Fruit fly (Drosophila melanogaster) whole organism, pupa: Measurements from ENCODE around the gene MED1.

ENCODE experiments used
- CG10348 ChIP-seq: fragments of 200-800 bp; sonication (Bioruptor generic); IDR thresholded peaks from 2 replicates; pipeline ENCODE4 v1.3.6; 2022; ENCODE audit warnings: missing biosample characterization, missing genetic modification characterization
- CG12605 ChIP-seq: fragments of 200-800 bp; sonication (Bioruptor generic); IDR thresholded peaks from 2 replicates; pipeline ENCODE4 v1.3.6; 2022; ENCODE audit warnings: missing biosample characterization, missing genetic modification characterization
- CG13204 ChIP-seq: fragments of 200-800 bp; sonication (Bioruptor generic); optimal IDR thresholded peaks from 2 replicates; lab custom pipeline; 2018; ENCODE audit warnings: missing biosample characterization, mild to moderate bottlenecking, missing genetic modification characterization, moderate library complexity
- CG14655 ChIP-seq: fragments of 200-800 bp; sonication (Bioruptor generic); optimal IDR thresholded peaks from 3 replicates; lab custom pipeline; 2017; ENCODE audit warnings: mild to moderate bottlenecking, missing biosample characterization, missing genetic modification reagents, missing genetic modification characterization
- CG15710 ChIP-seq: fragments of 200-800 bp; sonication (Bioruptor generic); optimal IDR thresholded peaks from 2 replicates; lab custom pipeline; 2018; ENCODE audit warnings: missing biosample characterization, mild to moderate bottlenecking, missing genetic modification characterization, moderate library complexity
- CG17806 ChIP-seq: fragments of 200-800 bp; sonication (Bioruptor generic); optimal IDR thresholded peaks from 2 replicates; lab custom pipeline; 2018; ENCODE audit warnings: missing biosample characterization, mild to moderate bottlenecking, missing genetic modification characterization, moderate library complexity
- CG32121 ChIP-seq: fragments of 200-800 bp; sonication (Bioruptor generic); IDR thresholded peaks from 2 replicates; pipeline ENCODE4 v1.3.6; 2022; ENCODE audit warnings: missing biosample characterization, missing genetic modification characterization
- CG34367 ChIP-seq: fragments of 200-800 bp; sonication (Bioruptor generic); optimal IDR thresholded peaks from 2 replicates; lab custom pipeline; 2018; ENCODE audit warnings: missing biosample characterization, mild to moderate bottlenecking, missing genetic modification characterization
- CG4496 ChIP-seq: fragments of 200-800 bp; sonication (Bioruptor generic); IDR thresholded peaks from 3 replicates; pipeline ENCODE4 v1.3.6; 2022; ENCODE audit warnings: missing biosample characterization, missing genetic modification characterization
- CG8159 ChIP-seq: fragments of 200-800 bp; sonication (Bioruptor generic); optimal IDR thresholded peaks from 3 replicates; lab custom pipeline; 2018; ENCODE audit warnings: missing biosample characterization, mild to moderate bottlenecking, missing genetic modification characterization, moderate library complexity
- CG8301 ChIP-seq: fragments of 200-800 bp; sonication (Bioruptor generic); optimal IDR thresholded peaks from 2 replicates; lab custom pipeline; 2018; ENCODE audit warnings: missing biosample characterization, mild to moderate bottlenecking, missing genetic modification characterization
- CG9948 ChIP-seq: fragments of 200-800 bp; sonication (Bioruptor generic); optimal IDR thresholded peaks from 2 replicates; lab custom pipeline; 2018; ENCODE audit warnings: missing biosample characterization, mild to moderate bottlenecking, missing genetic modification characterization, moderate library complexity
- D1 ChIP-seq: fragments of 200-800 bp; sonication (Bioruptor generic); optimal IDR thresholded peaks from 2 replicates; lab custom pipeline; 2018; ENCODE audit warnings: missing biosample characterization, mild to moderate bottlenecking, missing genetic modification characterization, moderate library complexity
- EcR ChIP-seq: fragments of 200-800 bp; sonication (Bioruptor generic); optimal IDR thresholded peaks from 3 replicates; lab custom pipeline; 2019; ENCODE audit warnings: missing biosample characterization, missing genetic modification characterization, mild to moderate bottlenecking, moderate library complexity, missing genetic modification reagents
- Ets98B ChIP-seq: fragments of 200-800 bp; sonication (Bioruptor generic); IDR thresholded peaks from 2 replicates; pipeline ENCODE4 v1.3.6; 2022; ENCODE audit warnings: missing biosample characterization, missing genetic modification characterization
- Pif1A ChIP-seq: fragments of 200-800 bp; sonication (Bioruptor generic); optimal IDR thresholded peaks from 3 replicates; lab custom pipeline; 2016; ENCODE audit warnings: missing biosample characterization, missing genetic modification characterization
- Pif1B ChIP-seq: fragments of 200-800 bp; sonication (Bioruptor generic); optimal IDR thresholded peaks from 3 replicates; lab custom pipeline; 2016; ENCODE audit warnings: missing biosample characterization, missing genetic modification characterization
- Snoo ChIP-seq: fragments of 200-800 bp; sonication (Bioruptor generic); optimal IDR thresholded peaks from 3 replicates; lab custom pipeline; 2017; ENCODE audit warnings: missing biosample characterization, mild to moderate bottlenecking, missing genetic modification characterization, inconsistent platforms
- fd96Ca ChIP-seq: fragments of 200-800 bp; sonication (Bioruptor generic); IDR thresholded peaks from 3 replicates; pipeline ENCODE4 v1.3.6; 2022; ENCODE audit warnings: missing biosample characterization, missing genetic modification characterization
- gl ChIP-seq: fragments of 200-800 bp; sonication (Bioruptor generic); optimal IDR thresholded peaks from 2 replicates; lab custom pipeline; 2018; ENCODE audit warnings: missing biosample characterization, mild to moderate bottlenecking, missing genetic modification characterization
- rn ChIP-seq: fragments of 200-800 bp; sonication (Bioruptor generic); IDR thresholded peaks from 2 replicates; pipeline ENCODE4 v1.3.6; 2022; ENCODE audit warnings: missing biosample characterization, missing genetic modification characterization

The MED1 gene

DNA sequence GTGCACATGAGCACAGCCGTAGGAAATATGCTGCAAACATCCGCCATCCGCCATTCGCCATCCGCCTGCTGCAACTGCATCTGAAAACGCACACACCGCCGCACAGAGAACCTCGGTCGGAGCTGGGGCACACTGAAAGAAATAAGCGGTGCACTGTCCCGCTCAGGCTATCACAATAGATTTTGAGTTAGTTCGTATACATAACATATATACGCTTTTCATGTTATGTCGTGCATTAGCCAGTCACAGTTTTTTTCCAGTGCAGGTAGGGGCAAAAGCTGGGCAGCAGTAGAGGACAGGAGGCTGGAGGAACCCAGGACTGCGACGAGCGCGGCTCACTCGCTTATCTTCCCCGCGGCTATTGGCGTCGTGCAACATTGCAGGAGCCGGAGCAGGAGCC, 39.8 kb downstream of the MED1 start:
- peak; percentile 30 for TF ChIP-seq CG8301
- TF ChIP-seq Snoo (tag; lab: Kevin White, UChicago) = peak; percentile 35
- no peak for TF ChIP-seq CG32121 (GFP tag; lab: Robert Waterston, UW)
- TF ChIP-seq CG9948 (tag; lab: Kevin White, UChicago) = peak; percentile 54
- peak; percentile 33 for TF ChIP-seq CG13204 (GFP tag; lab: Kevin White, UChicago)
- TF ChIP-seq CG12605 = no peak
- TF ChIP-seq CG15710 (tag; lab: Kevin White, UChicago) = peak; percentile 52
- no peak for TF ChIP-seq rn (GFP tag; lab: Robert Waterston, UW)
- no peak for TF ChIP-seq fd96Ca
- TF ChIP-seq CG14655 = peak; percentile 52
- TF ChIP-seq CG17806 (tag; lab: Kevin White, UChicago) = peak; percentile 58
- TF ChIP-seq CG10348 (GFP tag; lab: Robert Waterston, UW) = no peak
- TF ChIP-seq Ets98B (GFP tag; lab: Robert Waterston, UW) = no peak
- TF ChIP-seq Pif1B = peak; percentile 20
- no peak for TF ChIP-seq D1 (tag; lab: Kevin White, UChicago)
- peak; percentile 40 for TF ChIP-seq Pif1A (GFP tag; lab: Kevin White, UChicago)
- TF ChIP-seq EcR (GFP tag; lab: Kevin White, UChicago) = no peak
- TF ChIP-seq CG34367 (tag; lab: Kevin White, UChicago) = peak; percentile 29
- TF ChIP-seq gl = peak; percentile 32
- TF ChIP-seq CG4496 (GFP tag; lab: Robert Waterston, UW) = peak; percentile 65; the same call in 1 of the 3 replicates
- peak; percentile 59 for TF ChIP-seq CG8159 (tag; lab: Kevin White, UChicago)

DNA sequence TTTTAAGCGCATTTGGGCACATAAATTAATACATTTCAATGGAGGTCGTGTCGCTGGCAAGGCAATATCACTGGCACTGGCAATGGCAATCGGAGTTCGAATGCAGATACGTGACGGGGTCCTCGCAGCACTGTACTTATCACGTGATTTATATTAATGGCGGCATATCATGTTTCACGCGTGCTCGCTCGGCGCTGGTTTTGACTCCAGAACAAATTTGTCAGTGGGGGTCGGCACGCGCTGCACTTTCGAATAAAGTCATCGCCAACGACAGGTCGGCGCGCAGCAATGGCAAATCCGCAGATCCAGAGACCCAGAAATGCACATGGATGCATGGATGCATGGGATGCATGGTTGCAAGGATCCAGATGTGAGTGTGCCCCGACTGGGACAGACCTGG, 43.0 kb downstream of the MED1 start:
- no peak for TF ChIP-seq CG34367 (tag; lab: Kevin White, UChicago)
- no peak for TF ChIP-seq Pif1B
- no peak for TF ChIP-seq CG9948 (tag; lab: Kevin White, UChicago)
- no peak for TF ChIP-seq D1 (tag; lab: Kevin White, UChicago)
- TF ChIP-seq CG13204 (GFP tag; lab: Kevin White, UChicago) = no peak

DNA sequence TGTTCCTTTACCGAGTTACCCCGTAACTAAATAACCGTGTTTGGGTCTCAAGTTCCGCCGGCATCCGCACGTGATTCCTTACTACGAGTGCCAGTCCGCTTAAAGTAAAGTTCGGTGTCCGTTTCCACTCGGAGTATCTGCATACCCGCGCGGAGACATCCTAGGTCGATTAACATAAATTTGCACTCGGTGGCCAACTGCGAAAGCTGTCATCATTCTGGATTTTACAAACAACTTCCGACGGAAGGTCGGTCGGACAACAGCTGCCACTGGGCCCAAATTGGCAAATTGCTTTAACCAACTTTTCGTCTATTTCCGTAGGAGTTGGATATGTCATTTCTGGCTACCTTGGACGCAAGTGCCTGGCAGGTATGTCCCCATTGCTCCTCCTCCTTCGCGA, 47.7 kb downstream of the MED1 start, which contains the start of gene TfAP-2:
Gene TfAP-2, plus strand, starts transcription at position 301 of the 400 bp plus-strand sequence.
- no peak for TF ChIP-seq CG12605
- no peak for TF ChIP-seq D1 (tag; lab: Kevin White, UChicago)
- no peak for TF ChIP-seq gl
- TF ChIP-seq fd96Ca = no peak
- TF ChIP-seq Ets98B (GFP tag; lab: Robert Waterston, UW) = no peak
- no peak for TF ChIP-seq rn (GFP tag; lab: Robert Waterston, UW)
- no peak for TF ChIP-seq CG32121 (GFP tag; lab: Robert Waterston, UW)
- TF ChIP-seq CG8159 (tag; lab: Kevin White, UChicago) = no peak
- no peak for TF ChIP-seq Snoo (tag; lab: Kevin White, UChicago)
- TF ChIP-seq CG13204 (GFP tag; lab: Kevin White, UChicago) = no peak
- no peak for TF ChIP-seq CG9948 (tag; lab: Kevin White, UChicago)
- no peak for TF ChIP-seq CG34367 (tag; lab: Kevin White, UChicago)
- no peak for TF ChIP-seq CG17806 (tag; lab: Kevin White, UChicago)
- TF ChIP-seq, all 21 proteins: peak for 0

DNA sequence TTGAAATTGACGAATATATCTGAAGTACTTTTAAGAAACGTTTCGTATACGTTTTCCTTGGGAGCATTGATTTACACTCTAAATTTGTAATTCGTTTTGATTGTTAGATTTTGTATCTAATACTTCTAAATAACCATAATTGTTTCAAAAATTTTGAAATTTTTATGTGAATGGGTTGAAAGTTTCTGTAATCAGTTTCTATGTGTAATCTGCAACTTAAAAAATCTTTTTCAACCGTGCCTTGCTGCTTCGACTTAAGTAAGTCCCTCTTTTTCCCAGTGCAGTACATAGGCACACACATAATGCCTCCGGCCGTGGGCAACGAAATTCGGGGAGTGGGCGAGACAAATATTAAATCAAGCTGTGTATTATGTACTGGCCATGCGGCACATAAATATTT, 48.8 kb downstream of the MED1 start:
- no peak for TF ChIP-seq Ets98B (GFP tag; lab: Robert Waterston, UW)

DNA sequence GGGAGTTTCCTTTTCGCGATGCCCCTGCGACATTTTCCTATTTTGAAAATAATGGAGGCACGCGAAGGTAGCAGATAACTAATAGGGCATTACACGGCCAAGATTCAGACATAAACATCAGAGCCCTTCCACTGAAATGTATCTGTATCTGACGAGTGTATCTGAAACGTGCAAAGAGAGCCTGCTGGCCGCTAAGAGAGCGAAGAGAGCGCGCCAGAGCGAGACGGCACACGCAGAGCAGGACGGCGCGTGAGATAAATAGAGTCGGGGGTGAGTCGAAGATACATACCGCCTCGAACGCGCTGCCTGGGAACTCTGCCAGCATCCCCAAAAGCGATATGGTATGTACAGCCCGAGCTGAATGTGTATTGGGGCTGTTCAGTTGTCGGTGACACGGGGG, 49.6 kb downstream of the MED1 start:
- TF ChIP-seq CG4496 (GFP tag; lab: Robert Waterston, UW) = no peak
- no peak for TF ChIP-seq Ets98B (GFP tag; lab: Robert Waterston, UW)
- no peak for TF ChIP-seq Pif1B
- no peak for TF ChIP-seq Pif1A (GFP tag; lab: Kevin White, UChicago)
- 0 out of 2 replicates have a peak, but pooled peaks have one; percentile 24 for TF ChIP-seq CG12605
- peak; percentile 56 for TF ChIP-seq CG13204 (GFP tag; lab: Kevin White, UChicago)
- TF ChIP-seq CG17806 (tag; lab: Kevin White, UChicago) = no peak
- TF ChIP-seq rn (GFP tag; lab: Robert Waterston, UW) = no peak
- no peak for TF ChIP-seq Snoo (tag; lab: Kevin White, UChicago)

DNA sequence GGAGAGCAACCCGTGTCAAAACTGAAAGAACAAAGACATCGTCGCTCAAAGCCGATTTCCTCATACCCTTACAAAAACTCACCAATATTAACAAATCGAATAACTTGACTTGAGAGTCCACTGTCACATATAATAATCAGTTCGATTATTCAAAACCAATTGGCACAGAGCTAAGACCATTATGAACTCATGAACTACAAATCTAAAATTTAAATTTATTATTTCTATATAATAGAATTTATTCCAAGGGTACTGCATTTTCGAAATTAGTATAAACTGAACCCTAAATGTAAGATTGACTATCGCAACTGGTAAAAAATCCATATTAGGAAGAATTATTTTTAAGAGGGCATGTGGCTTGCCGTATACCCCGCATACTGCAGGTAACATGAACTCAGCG, 52.3 kb downstream of the MED1 start:
- peak; percentile 13 for TF ChIP-seq Snoo (tag; lab: Kevin White, UChicago)
- peak; percentile 50 for TF ChIP-seq CG8159 (tag; lab: Kevin White, UChicago)
- TF ChIP-seq CG13204 (GFP tag; lab: Kevin White, UChicago) = no peak
- TF ChIP-seq CG9948 (tag; lab: Kevin White, UChicago) = peak; percentile 15
- no peak for TF ChIP-seq CG32121 (GFP tag; lab: Robert Waterston, UW)
- TF ChIP-seq gl = no peak
- peak; percentile 35 for TF ChIP-seq CG15710 (tag; lab: Kevin White, UChicago)
- no peak for TF ChIP-seq rn (GFP tag; lab: Robert Waterston, UW)
- no peak for TF ChIP-seq EcR (GFP tag; lab: Kevin White, UChicago)
- TF ChIP-seq fd96Ca = no peak
- no peak for TF ChIP-seq CG34367 (tag; lab: Kevin White, UChicago)
- peak; percentile 31 for TF ChIP-seq Pif1B
